Fruit fly (Drosophila melanogaster) whole organism, embryonic: Measurements from ENCODE around the gene CG7298.

Experiments
- C15 ChIP-seq: fragments of 200-800 bp; sonication (Bioruptor generic); IDR thresholded peaks from 3 replicates; pipeline ENCODE4 v1.3.6; 2022; ENCODE audit warnings: missing biosample characterization, missing genetic modification characterization
- CG10654 ChIP-seq: fragments of 200-800 bp; sonication (Bioruptor generic); optimal IDR thresholded peaks from 2 replicates; lab custom pipeline; 2016; ENCODE audit warnings: missing biosample characterization, missing genetic modification characterization
- CG12219 ChIP-seq: fragments of 200-800 bp; sonication (Bioruptor generic); optimal IDR thresholded peaks from 3 replicates; lab custom pipeline; 2018; ENCODE audit warnings: missing biosample characterization, mild to moderate bottlenecking, missing genetic modification characterization
- CG12942 ChIP-seq: fragments of 200-800 bp; sonication (Bioruptor generic); optimal IDR thresholded peaks from 3 replicates; lab custom pipeline; 2016; ENCODE audit warnings: missing biosample characterization, missing genetic modification characterization
- CG14014 ChIP-seq: fragments of 200-800 bp; sonication (Bioruptor generic); IDR thresholded peaks from 2 replicates; pipeline ENCODE4 v1.3.6; 2022; ENCODE audit warnings: missing biosample characterization, missing genetic modification characterization
- CG15073 ChIP-seq: fragments of 200-800 bp; sonication (Bioruptor generic); optimal IDR thresholded peaks from 2 replicates; lab custom pipeline; 2016; ENCODE audit warnings: missing biosample characterization, missing genetic modification characterization
- CG15479 ChIP-seq: fragments of 200-800 bp; sonication (Bioruptor generic); optimal IDR thresholded peaks from 3 replicates; lab custom pipeline; 2019; ENCODE audit warnings: missing biosample characterization, mild to moderate bottlenecking, missing genetic modification characterization, moderate library complexity
- CG15514 ChIP-seq: fragments of 200-800 bp; sonication (Bioruptor generic); optimal IDR thresholded peaks from 3 replicates; lab custom pipeline; 2017; ENCODE audit warnings: missing biosample characterization, missing genetic modification characterization, mild to moderate bottlenecking, moderate library complexity, missing genetic modification reagents
- CG16779 ChIP-seq: fragments of 200-800 bp; sonication (Bioruptor generic); IDR thresholded peaks from 2 replicates; pipeline ENCODE4 v1.3.6; 2022; ENCODE audit warnings: missing biosample characterization, missing genetic modification characterization
- CG2678 ChIP-seq: fragments of 200-800 bp; sonication (Bioruptor generic); optimal IDR thresholded peaks from 3 replicates; lab custom pipeline; 2019; ENCODE audit warnings: missing biosample characterization, mild to moderate bottlenecking, missing genetic modification characterization, moderate library complexity
- CG30403 ChIP-seq: fragments of 200-800 bp; sonication (Bioruptor generic); optimal IDR thresholded peaks from 3 replicates; lab custom pipeline; 2016; ENCODE audit warnings: missing biosample characterization, missing genetic modification characterization
- CG30431 ChIP-seq: fragments of 200-800 bp; sonication (Bioruptor generic); optimal IDR thresholded peaks from 2 replicates; lab custom pipeline; 2017; ENCODE audit warnings: missing biosample characterization, missing genetic modification characterization
- CG32532 ChIP-seq: fragments of 200-800 bp; sonication (Bioruptor generic); IDR thresholded peaks from 2 replicates; pipeline ENCODE4 v1.3.6; 2022; ENCODE audit warnings: missing biosample characterization, missing genetic modification characterization
- CG34376 ChIP-seq: fragments of 200-800 bp; sonication (Bioruptor generic); optimal IDR thresholded peaks from 2 replicates; lab custom pipeline; 2018; ENCODE audit warnings: missing biosample characterization, mild to moderate bottlenecking, missing genetic modification characterization
- CG4282 ChIP-seq: fragments of 200-800 bp; sonication (Bioruptor generic); optimal IDR thresholded peaks from 2 replicates; lab custom pipeline; 2016; ENCODE audit warnings: missing biosample characterization, missing genetic modification characterization
- CG4707 ChIP-seq: fragments of 200-800 bp; sonication (Bioruptor generic); optimal IDR thresholded peaks from 2 replicates; lab custom pipeline; 2018; ENCODE audit warnings: missing biosample characterization, mild to moderate bottlenecking, missing genetic modification characterization, moderate library complexity
- CG6654 ChIP-seq: fragments of 200-800 bp; sonication (Bioruptor generic); optimal IDR thresholded peaks from 2 replicates; lab custom pipeline; 2017; ENCODE audit warnings: missing biosample characterization, mild to moderate bottlenecking, missing genetic modification characterization
- CG6689 ChIP-seq: fragments of 200-800 bp; sonication (Bioruptor generic); IDR thresholded peaks from 2 replicates; pipeline ENCODE4 v1.3.6; 2022; ENCODE audit warnings: missing biosample characterization, missing genetic modification characterization
- CG7556 ChIP-seq: fragments of 200-800 bp; sonication (Bioruptor generic); optimal IDR thresholded peaks from 2 replicates; lab custom pipeline; 2017; ENCODE audit warnings: missing biosample characterization, mild to moderate bottlenecking, missing genetic modification characterization
- CG8765 ChIP-seq: fragments of 200-800 bp; sonication (Bioruptor generic); IDR thresholded peaks from 2 replicates; pipeline ENCODE4 v1.3.6; 2022; ENCODE audit warnings: missing biosample characterization, missing genetic modification characterization
- CG9437 ChIP-seq: fragments of 200-800 bp; sonication (Bioruptor generic); optimal IDR thresholded peaks from 2 replicates; lab custom pipeline; 2018; ENCODE audit warnings: missing biosample characterization, mild to moderate bottlenecking, missing genetic modification characterization
- CHES-1-like ChIP-seq: fragments of 200-800 bp; sonication (Bioruptor generic); optimal IDR thresholded peaks from 2 replicates; lab custom pipeline; 2016; ENCODE audit warnings: missing biosample characterization, missing genetic modification characterization
- E2f1 ChIP-seq: fragments of 200-800 bp; sonication (Bioruptor generic); IDR thresholded peaks from 2 replicates; pipeline ENCODE4 v1.3.6; 2022; ENCODE audit warnings: missing biosample characterization, missing genetic modification characterization
- Gug ChIP-seq: fragments of 200-800 bp; sonication (Bioruptor generic); IDR thresholded peaks from 4 replicates; pipeline ENCODE4 v1.3.6; 2022; ENCODE audit warnings: missing biosample characterization, missing genetic modification characterization
- Hr3 ChIP-seq: fragments of 200-800 bp; sonication (Bioruptor generic); optimal IDR thresholded peaks from 3 replicates; lab custom pipeline; 2016; ENCODE audit warnings: missing biosample characterization, missing genetic modification characterization
- Lpt ChIP-seq: fragments of >200 bp; optimal IDR thresholded peaks from 2 replicates; lab custom pipeline; 2018; ENCODE audit warnings: missing biosample characterization, missing genetic modification characterization
- Max ChIP-seq: fragments of 200-800 bp; sonication (Bioruptor generic); optimal IDR thresholded peaks from 2 replicates; lab custom pipeline; 2016; ENCODE audit warnings: missing biosample characterization, mild to moderate bottlenecking, missing genetic modification characterization
- Meics ChIP-seq: fragments of 200-800 bp; sonication (Bioruptor generic); optimal IDR thresholded peaks from 2 replicates; lab custom pipeline; 2017; ENCODE audit warnings: missing biosample characterization, mild to moderate bottlenecking, missing genetic modification characterization
- Mrtf ChIP-seq: fragments of 200-800 bp; sonication (Bioruptor generic); IDR thresholded peaks from 3 replicates; pipeline ENCODE4 v1.3.6; 2022; ENCODE audit warnings: missing biosample characterization, missing genetic modification characterization
- Pdp1 ChIP-seq, 2 experiments: fragments of 200-800 bp; sonication (Bioruptor generic); optimal IDR thresholded peaks; 3 replicates each; lab custom pipeline; 2016; ENCODE audit warnings: missing biosample characterization in 2 of 2, missing genetic modification characterization in 2 of 2, mild to moderate bottlenecking in 1 of 2, moderate library complexity in 1 of 2
- Side ChIP-seq: fragments of 200-800 bp; sonication (Bioruptor generic); optimal IDR thresholded peaks from 2 replicates; lab custom pipeline; 2016; ENCODE audit warnings: missing biosample characterization, missing genetic modification characterization
- Xrp1 ChIP-seq: fragments of 200-800 bp; sonication (Bioruptor generic); IDR thresholded peaks from 2 replicates; pipeline ENCODE4 v1.3.6; 2022; ENCODE audit warnings: missing biosample characterization, missing genetic modification characterization
- dmrt99B ChIP-seq: fragments of 200-800 bp; sonication (Bioruptor generic); optimal IDR thresholded peaks from 2 replicates; lab custom pipeline; 2018; ENCODE audit warnings: missing biosample characterization, mild to moderate bottlenecking, missing genetic modification characterization, moderate library complexity
- esg ChIP-seq: fragments of 200-800 bp; sonication (Bioruptor generic); conservative IDR thresholded peaks from 2 replicates; pipeline ENCODE4 v1.3.6; 2022; ENCODE audit warnings: missing biosample characterization, missing genetic modification characterization
- ewg ChIP-seq: fragments of 200-800 bp; sonication (Bioruptor generic); optimal IDR thresholded peaks from 3 replicates; lab custom pipeline; 2017; ENCODE audit warnings: mild to moderate bottlenecking, missing biosample characterization, missing genetic modification reagents, missing genetic modification characterization
- fd102C ChIP-seq: fragments of 200-800 bp; sonication (Bioruptor generic); optimal IDR thresholded peaks from 2 replicates; lab custom pipeline; 2018; ENCODE audit warnings: missing biosample characterization, mild to moderate bottlenecking, missing genetic modification characterization, moderate library complexity
- fu2 ChIP-seq: fragments of 200-800 bp; sonication (Bioruptor generic); optimal IDR thresholded peaks from 2 replicates; lab custom pipeline; 2016; ENCODE audit warnings: missing biosample characterization, missing genetic modification characterization
- gro ChIP-seq: fragments of 200-800 bp; sonication (Bioruptor generic); optimal IDR thresholded peaks from 2 replicates; lab custom pipeline; 2016; ENCODE audit warnings: missing biosample characterization, missing genetic modification characterization
- gsb ChIP-seq: fragments of 200-800 bp; sonication (Bioruptor generic); IDR thresholded peaks from 2 replicates; pipeline ENCODE4 v1.3.6; 2022; ENCODE audit warnings: missing biosample characterization, missing genetic modification characterization
- kay ChIP-seq: fragments of 200-800 bp; sonication (Bioruptor generic); optimal IDR thresholded peaks from 2 replicates; lab custom pipeline; 2016; ENCODE audit warnings: missing biosample characterization, missing genetic modification characterization
- kni ChIP-seq: fragments of 200-800 bp; sonication (Bioruptor generic); optimal IDR thresholded peaks from 3 replicates; lab custom pipeline; 2017; ENCODE audit warnings: mild to moderate bottlenecking, missing biosample characterization, missing genetic modification reagents, missing genetic modification characterization
- maf-S ChIP-seq: fragments of 200-800 bp; sonication (Bioruptor generic); optimal IDR thresholded peaks from 2 replicates; lab custom pipeline; 2016; ENCODE audit warnings: missing biosample characterization, missing genetic modification characterization
- pan ChIP-seq, 4 experiments: fragments of >200 bp in 3 of 4; fragments of 200-800 bp in 1 of 4; sonication (Bioruptor generic) in 1 of 4; optimal IDR thresholded peaks in 3 of 4; IDR thresholded peaks in 1 of 4; 2 replicates each; pipeline versions ENCODE4 v1.3.6 to Lab custom; 2017 to 2022; ENCODE audit warnings: missing biosample characterization in 2 of 4, missing genetic modification characterization in 2 of 4, mixed read lengths in 1 of 4
- sens-2 ChIP-seq: fragments of 200-800 bp; sonication (Bioruptor generic); IDR thresholded peaks from 2 replicates; pipeline ENCODE4 v1.3.6; 2022; ENCODE audit warnings: missing biosample characterization, missing genetic modification characterization
- sim ChIP-seq: fragments of 200-800 bp; sonication (Bioruptor generic); IDR thresholded peaks from 2 replicates; pipeline ENCODE4 v1.3.6; 2022; ENCODE audit warnings: missing biosample characterization, missing genetic modification characterization
- stc ChIP-seq: fragments of 200-800 bp; sonication (Bioruptor generic); IDR thresholded peaks from 2 replicates; pipeline ENCODE4 v1.3.6; 2022; ENCODE audit warnings: missing biosample characterization, missing genetic modification characterization
- tgo ChIP-seq: fragments of 200-800 bp; sonication (Bioruptor generic); IDR thresholded peaks from 3 replicates; pipeline ENCODE4 v1.3.6; 2022; ENCODE audit warnings: missing biosample characterization, missing genetic modification characterization
- trh ChIP-seq: fragments of 200-800 bp; sonication (Bioruptor generic); optimal IDR thresholded peaks from 2 replicates; lab custom pipeline; 2016; ENCODE audit warnings: missing biosample characterization, missing genetic modification characterization
- vvl ChIP-seq: fragments of 200-800 bp; sonication (Bioruptor generic); IDR thresholded peaks from 2 replicates; pipeline ENCODE4 v1.3.6; 2022; ENCODE audit warnings: missing biosample characterization, missing genetic modification characterization
- wdn ChIP-seq: fragments of 200-800 bp; sonication (Bioruptor generic); IDR thresholded peaks from 2 replicates; pipeline ENCODE4 v1.3.6; 2022; ENCODE audit warnings: missing biosample characterization, missing genetic modification characterization
- zf30C ChIP-seq: fragments of 200-800 bp; sonication (Bioruptor generic); optimal IDR thresholded peaks from 3 replicates; lab custom pipeline; 2018; ENCODE audit warnings: missing biosample characterization, mild to moderate bottlenecking, missing genetic modification characterization

Gene CG7298

DNA sequence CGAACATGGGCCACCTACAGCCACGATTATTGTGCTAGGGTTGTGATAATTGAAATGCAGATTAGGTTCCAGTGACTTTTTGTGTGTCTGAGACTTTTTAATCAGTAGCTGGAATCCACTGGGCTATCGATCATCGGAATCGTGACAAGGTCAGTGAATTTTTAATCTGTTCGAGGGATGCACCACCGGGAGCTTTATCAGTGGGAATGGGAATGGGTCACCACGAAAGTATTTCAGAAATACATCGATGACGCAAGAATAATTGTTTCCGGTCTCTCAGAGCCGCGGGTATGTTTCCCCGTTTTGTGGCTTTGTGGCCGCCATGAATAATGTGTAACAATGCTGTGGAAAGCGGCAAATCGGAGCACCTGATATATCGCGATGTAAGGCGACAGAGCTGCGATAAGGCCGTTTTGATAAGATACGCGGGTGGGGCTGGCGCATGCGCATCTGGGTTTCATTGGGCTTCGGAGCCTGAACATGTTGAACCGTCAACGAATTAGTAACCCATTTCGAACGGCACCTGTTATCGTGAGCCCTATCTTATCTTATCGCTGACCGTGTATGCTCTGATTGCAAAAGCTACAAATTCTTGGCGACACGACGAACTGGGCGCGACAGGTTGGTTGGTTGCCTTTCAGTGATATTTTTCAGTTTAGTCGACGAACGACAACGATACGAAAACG lies 15.5 kb downstream of the CG7298 start, which contains the start of gene Ssk (continued):
- TF ChIP-seq Pdp1 (GFP tag; optimal IDR thresholded peaks at IDR 0.05; lab: Kevin White, UChicago) (peak in 1 of 2 experiments; percentile 90), maf-S (GFP tag; lab: Kevin White, UChicago) (no peak), pan (optimal IDR thresholded peaks at IDR 0.05; lab: Kevin White, UChicago) (no peak), pan (GFP tag; optimal IDR thresholded peaks at IDR 0.05 in 1 of 2, IDR thresholded peaks at IDR 0.05 in 1 of 2) (no peak), CG10654 (GFP tag; lab: Kevin White, UChicago) (no peak), Lpt (no peak), CG6689 (GFP tag; lab: Robert Waterston, UW) (no peak), CG15514 (GFP tag; lab: Kevin White, UChicago) (no peak), kay (GFP tag; lab: Kevin White, UChicago) (no peak), fu2 (GFP tag; lab: Kevin White, UChicago) (no peak), CG12219 (no peak), CHES-1-like (GFP tag; lab: Kevin White, UChicago) (no peak), wdn (GFP tag; lab: Robert Waterston, UW) (no peak), CG14014 (0 out of 2 replicates have a peak, but pooled peaks have one; percentile 39), tgo (GFP tag; lab: Robert Waterston, UW) (no peak), fd102C (no peak), ewg (GFP tag; lab: Kevin White, UChicago) (no peak), CG9437 (GFP tag; lab: Kevin White, UChicago) (no peak), CG15479 (GFP tag; lab: Kevin White, UChicago) (no peak), Hr3 (GFP tag; lab: Kevin White, UChicago) (no peak), CG6654 (GFP tag; lab: Kevin White, UChicago) (no peak), dmrt99B (tag; lab: Kevin White, UChicago) (no peak), C15 (GFP tag; lab: Robert Waterston, UW) (no peak), sens-2 (GFP tag; lab: Robert Waterston, UW) (no peak), CG34376 (GFP tag; lab: Kevin White, UChicago) (peak; percentile 82), trh (no peak), CG8765 (GFP tag; lab: Robert Waterston, UW) (peak; percentile 35; the same call in 1 of the 2 replicates), Xrp1 (GFP tag; lab: Robert Waterston, UW) (no peak), Max (GFP tag; lab: Kevin White, UChicago) (no peak), CG4707 (no peak), CG12942 (GFP tag; lab: Kevin White, UChicago) (no peak), zf30C (no peak), CG7556 (no peak), Side (no peak), E2f1 (GFP tag; lab: Robert Waterston, UW) (no peak), Meics (GFP tag; lab: Kevin White, UChicago) (no peak), CG16779 (GFP tag; lab: Robert Waterston, UW) (no peak), CG15073 (GFP tag; lab: Kevin White, UChicago) (no peak), gro (peak; percentile 43), CG30431 (GFP tag; lab: Kevin White, UChicago) (no peak), esg (GFP tag; lab: Robert Waterston, UW) (no peak), CG30403 (no peak), CG4282 (GFP tag; lab: Kevin White, UChicago) (no peak), CG2678 (no peak), Gug (GFP tag; lab: Robert Waterston, UW) (no peak), kni (GFP tag; lab: Kevin White, UChicago) (no peak), gsb (GFP tag; lab: Robert Waterston, UW) (peak; percentile 30; the same call in 1 of the 2 replicates), vvl (no peak), stc (no peak), sim (GFP tag; lab: Robert Waterston, UW) (no peak), Mrtf (GFP tag; lab: Robert Waterston, UW) (no peak), CG32532 (GFP tag; lab: Robert Waterston, UW) (peak; percentile 45; the same call in 1 of the 2 replicates)
